Worm (Caenorhabditis elegans) whole organism, late embryonic: ENCODE measurements around the gene acp-3.

Experiments
- ama-1 ChIP-seq: fragments of 150-350 bp; optimal IDR thresholded peaks from 2 replicates; lab custom pipeline; 2014
- unc-55 ChIP-seq: sonication (generic microtip); optimal IDR thresholded peaks from 2 replicates; lab custom pipeline; 2017; ENCODE audit warnings: missing biosample characterization, missing genetic modification reagents, missing genetic modification characterization

- TF ChIP-seq ama-1 = no peak
- no peak for TF ChIP-seq unc-55 (GFP tag; lab: Kevin White, UChicago)
Observed at ce11 chrII:8454513-8454912, 17.6 kb upstream of the acp-3 start, which contains the start of gene F22B5.5.
